Fruit fly (Drosophila melanogaster) whole organism, embryonic: ENCODE data around the gene CG8944.

ENCODE experiments used
- Ada2b ChIP-seq: fragments of 200-800 bp; sonication (Bioruptor generic); IDR thresholded peaks from 2 replicates; pipeline ENCODE4 v1.3.6; 2022; ENCODE audit warnings: missing biosample characterization, missing genetic modification characterization
- CG10147 ChIP-seq: fragments of 200-800 bp; sonication (Bioruptor generic); optimal IDR thresholded peaks from 2 replicates; lab custom pipeline; 2019; ENCODE audit warnings: missing biosample characterization, mild to moderate bottlenecking, missing genetic modification characterization, moderate library complexity
- CG10274 ChIP-seq: fragments of 200-800 bp; sonication (Bioruptor generic); optimal IDR thresholded peaks from 3 replicates; lab custom pipeline; 2017; ENCODE audit warnings: missing biosample characterization, mild to moderate bottlenecking, missing genetic modification characterization
- CG11723 ChIP-seq: fragments of 200-800 bp; sonication (Bioruptor generic); optimal IDR thresholded peaks from 2 replicates; lab custom pipeline; 2017; ENCODE audit warnings: missing biosample characterization, mild to moderate bottlenecking, missing genetic modification characterization
- CG12236 ChIP-seq: fragments of 200-800 bp; sonication (Bioruptor generic); optimal IDR thresholded peaks from 2 replicates; lab custom pipeline; 2016; ENCODE audit warnings: missing biosample characterization, missing genetic modification characterization
- CG1233 ChIP-seq: fragments of 200-800 bp; sonication (Bioruptor generic); optimal IDR thresholded peaks from 4 replicates; lab custom pipeline; 2018; ENCODE audit warnings: missing biosample characterization, mild to moderate bottlenecking, missing genetic modification characterization
- CG12942 ChIP-seq: fragments of 200-800 bp; sonication (Bioruptor generic); optimal IDR thresholded peaks from 3 replicates; lab custom pipeline; 2016; ENCODE audit warnings: missing biosample characterization, missing genetic modification characterization
- CG17186 ChIP-seq: fragments of 200-800 bp; sonication (Bioruptor generic); optimal IDR thresholded peaks from 3 replicates; lab custom pipeline; 2017; ENCODE audit warnings: missing biosample characterization, missing genetic modification reagents, missing genetic modification characterization
- CG17359 ChIP-seq: fragments of 200-800 bp; sonication (Bioruptor generic); optimal IDR thresholded peaks from 3 replicates; lab custom pipeline; 2018; ENCODE audit warnings: missing biosample characterization, mild to moderate bottlenecking, missing genetic modification characterization, moderate library complexity
- CG17612 ChIP-seq: fragments of 200-800 bp; sonication (Bioruptor generic); IDR thresholded peaks from 2 replicates; pipeline ENCODE4 v1.3.6; 2022; ENCODE audit warnings: missing biosample characterization, missing genetic modification characterization
- CG1832 ChIP-seq: fragments of 200-800 bp; sonication (Bioruptor generic); optimal IDR thresholded peaks from 2 replicates; lab custom pipeline; 2017; ENCODE audit warnings: missing biosample characterization, mild to moderate bottlenecking, missing genetic modification characterization, inconsistent platforms
- CG2116 ChIP-seq: fragments of 200-800 bp; sonication (Bioruptor generic); optimal IDR thresholded peaks from 3 replicates; lab custom pipeline; 2018; ENCODE audit warnings: missing biosample characterization, mild to moderate bottlenecking, missing genetic modification characterization
- CG3281 ChIP-seq: fragments of 200-800 bp; sonication (Bioruptor generic); optimal IDR thresholded peaks from 3 replicates; lab custom pipeline; 2017; ENCODE audit warnings: missing biosample characterization, mild to moderate bottlenecking, missing genetic modification characterization
- CG3838 ChIP-seq: fragments of 200-800 bp; sonication (Bioruptor generic); optimal IDR thresholded peaks from 3 replicates; lab custom pipeline; 2016; ENCODE audit warnings: missing biosample characterization, missing genetic modification characterization
- CG4617 ChIP-seq: fragments of 200-800 bp; sonication (Bioruptor generic); optimal IDR thresholded peaks from 3 replicates; lab custom pipeline; 2016; ENCODE audit warnings: missing biosample characterization, missing genetic modification characterization, borderline replicate concordance
- CG6791 ChIP-seq: fragments of 200-800 bp; sonication (Bioruptor generic); IDR thresholded peaks from 3 replicates; pipeline ENCODE4 v1.3.6; 2022; ENCODE audit warnings: missing biosample characterization, missing genetic modification characterization; ENCODE audit not compliant: partially characterized antibody
- CG7556 ChIP-seq: fragments of 200-800 bp; sonication (Bioruptor generic); optimal IDR thresholded peaks from 2 replicates; lab custom pipeline; 2017; ENCODE audit warnings: missing biosample characterization, mild to moderate bottlenecking, missing genetic modification characterization
- CG8924 ChIP-seq: fragments of 200-800 bp; optimal IDR thresholded peaks from 3 replicates; lab custom pipeline; 2019; ENCODE audit warnings: missing biosample characterization, mild to moderate bottlenecking, missing genetic modification characterization, moderate library complexity
- CG9727 ChIP-seq: fragments of 200-800 bp; sonication (Bioruptor generic); optimal IDR thresholded peaks from 3 replicates; lab custom pipeline; 2017; ENCODE audit warnings: missing biosample characterization, mild to moderate bottlenecking, missing genetic modification characterization
- CG9876 ChIP-seq: fragments of 200-800 bp; sonication (Bioruptor generic); optimal IDR thresholded peaks from 2 replicates; lab custom pipeline; 2016; ENCODE audit warnings: missing biosample characterization, missing genetic modification characterization
- CHES-1-like ChIP-seq: fragments of 200-800 bp; sonication (Bioruptor generic); optimal IDR thresholded peaks from 2 replicates; lab custom pipeline; 2016; ENCODE audit warnings: missing biosample characterization, missing genetic modification characterization
- D19A ChIP-seq: fragments of 200-800 bp; optimal IDR thresholded peaks from 3 replicates; lab custom pipeline; 2019; ENCODE audit warnings: missing biosample characterization, mild to moderate bottlenecking, missing genetic modification characterization, moderate library complexity
- Dad ChIP-seq: fragments of 200-800 bp; sonication (Bioruptor generic); optimal IDR thresholded peaks from 3 replicates; lab custom pipeline; 2016; ENCODE audit warnings: missing biosample characterization, missing genetic modification characterization
- Dip3 ChIP-seq: fragments of 200-800 bp; sonication (Bioruptor generic); optimal IDR thresholded peaks from 3 replicates; lab custom pipeline; 2016; ENCODE audit warnings: missing biosample characterization, missing genetic modification characterization
- Dll ChIP-seq: fragments of 200-800 bp; sonication (Bioruptor generic); IDR thresholded peaks from 4 replicates; pipeline ENCODE4 v1.3.6; 2022; ENCODE audit warnings: missing biosample characterization, missing genetic modification characterization; ENCODE audit not compliant: partially characterized antibody
- Doc3 ChIP-seq: fragments of 200-800 bp; sonication (Bioruptor generic); IDR thresholded peaks from 3 replicates; pipeline ENCODE4 v1.3.6; 2022; ENCODE audit warnings: missing biosample characterization, missing genetic modification characterization; ENCODE audit not compliant: partially characterized antibody
- Ets97D ChIP-seq: fragments of 200-800 bp; sonication (Bioruptor generic); optimal IDR thresholded peaks from 3 replicates; lab custom pipeline; 2016; ENCODE audit warnings: missing biosample characterization, missing genetic modification characterization
- Hey ChIP-seq: fragments of 200-800 bp; sonication (Bioruptor generic); optimal IDR thresholded peaks from 3 replicates; lab custom pipeline; 2018; ENCODE audit warnings: missing biosample characterization, mild to moderate bottlenecking, missing genetic modification characterization
- MBD-R2 ChIP-seq: fragments of 200-800 bp; sonication (Bioruptor generic); IDR thresholded peaks from 2 replicates; pipeline ENCODE4 v1.3.6; 2022; ENCODE audit warnings: missing biosample characterization, missing genetic modification characterization
- Mes4 ChIP-seq: fragments of 200-800 bp; sonication (Bioruptor generic); optimal IDR thresholded peaks from 2 replicates; lab custom pipeline; 2016; ENCODE audit warnings: missing biosample characterization, missing genetic modification characterization
- NK7.1 ChIP-seq: fragments of 200-800 bp; sonication (Bioruptor generic); optimal IDR thresholded peaks from 3 replicates; lab custom pipeline; 2016; ENCODE audit warnings: missing biosample characterization, missing genetic modification characterization
- Nf-YC ChIP-seq: fragments of 200-800 bp; optimal IDR thresholded peaks from 3 replicates; lab custom pipeline; 2019; ENCODE audit warnings: missing biosample characterization, mild to moderate bottlenecking, missing genetic modification characterization, moderate library complexity
- ara ChIP-seq: fragments of 200-800 bp; sonication (Bioruptor generic); IDR thresholded peaks from 2 replicates; pipeline ENCODE4 v1.3.6; 2022; ENCODE audit warnings: missing biosample characterization, missing genetic modification characterization
- chinmo ChIP-seq: fragments of 200-800 bp; sonication (Bioruptor generic); IDR thresholded peaks from 4 replicates; pipeline ENCODE4 v1.3.6; 2022; ENCODE audit warnings: missing biosample characterization, missing genetic modification characterization; ENCODE audit not compliant: partially characterized antibody
- disco-r ChIP-seq: fragments of 200-800 bp; sonication (Bioruptor generic); optimal IDR thresholded peaks from 2 replicates; lab custom pipeline; 2016; ENCODE audit warnings: missing biosample characterization, missing genetic modification characterization
- dmrt11E ChIP-seq: fragments of 200-800 bp; sonication (Bioruptor generic); optimal IDR thresholded peaks from 3 replicates; lab custom pipeline; 2018; ENCODE audit warnings: missing biosample characterization, mild to moderate bottlenecking, missing genetic modification characterization, moderate library complexity
- esg ChIP-seq: fragments of 200-800 bp; sonication (Bioruptor generic); conservative IDR thresholded peaks from 2 replicates; pipeline ENCODE4 v1.3.6; 2022; ENCODE audit warnings: missing biosample characterization, missing genetic modification characterization
- fd96Cb ChIP-seq: fragments of 200-800 bp; sonication (Bioruptor generic); optimal IDR thresholded peaks from 2 replicates; lab custom pipeline; 2018; ENCODE audit warnings: missing biosample characterization, mild to moderate bottlenecking, missing genetic modification characterization, moderate library complexity
- gcm2 ChIP-seq: fragments of 200-800 bp; sonication (Bioruptor generic); optimal IDR thresholded peaks from 2 replicates; lab custom pipeline; 2016; ENCODE audit warnings: missing biosample characterization, missing genetic modification characterization
- ind ChIP-seq: fragments of 200-800 bp; sonication (Bioruptor generic); optimal IDR thresholded peaks from 3 replicates; lab custom pipeline; 2016; ENCODE audit warnings: missing biosample characterization, missing genetic modification characterization
- insv ChIP-seq, 2 experiments: fragments of 200-800 bp; sonication (Bioruptor generic); optimal IDR thresholded peaks; 3 replicates each; lab custom pipeline; 2016 to 2018; ENCODE audit warnings: missing biosample characterization in 2 of 2, missing genetic modification characterization in 2 of 2
- knrl ChIP-seq: fragments of 200-800 bp; sonication (Bioruptor generic); IDR thresholded peaks from 3 replicates; pipeline ENCODE4 v1.3.6; 2022; ENCODE audit warnings: missing biosample characterization, missing genetic modification characterization; ENCODE audit not compliant: partially characterized antibody
- lbe ChIP-seq: fragments of 200-800 bp; sonication (Bioruptor generic); optimal IDR thresholded peaks from 2 replicates; lab custom pipeline; 2016; ENCODE audit warnings: missing biosample characterization, mild to moderate bottlenecking, missing genetic modification characterization
- nerfin-2 ChIP-seq: fragments of 200-800 bp; sonication (Bioruptor generic); IDR thresholded peaks from 2 replicates; pipeline ENCODE4 v1.3.6; 2022; ENCODE audit warnings: missing biosample characterization, missing genetic modification characterization; ENCODE audit not compliant: partially characterized antibody
- pb ChIP-seq: fragments of 200-800 bp; sonication (Bioruptor generic); optimal IDR thresholded peaks from 3 replicates; lab custom pipeline; 2016; ENCODE audit warnings: missing biosample characterization, missing genetic modification characterization
- ranshi ChIP-seq: fragments of 200-800 bp; sonication (Bioruptor generic); IDR thresholded peaks from 2 replicates; pipeline ENCODE4 v1.3.6; 2022; ENCODE audit warnings: missing biosample characterization, missing genetic modification characterization
- row ChIP-seq: fragments of 200-800 bp; sonication (Bioruptor generic); IDR thresholded peaks from 3 replicates; pipeline ENCODE4 v1.3.6; 2022; ENCODE audit warnings: missing biosample characterization, missing genetic modification characterization
- schlank ChIP-seq: fragments of 200-800 bp; sonication (Bioruptor generic); optimal IDR thresholded peaks from 2 replicates; lab custom pipeline; 2018; ENCODE audit warnings: missing biosample characterization, mild to moderate bottlenecking, missing genetic modification characterization
- sens ChIP-seq: fragments of 200-800 bp; sonication (Bioruptor generic); peaks from one replicate; lab custom pipeline; 2016; ENCODE audit warnings: missing biosample characterization, missing genetic modification characterization
- zen ChIP-seq: fragments of 200-800 bp; sonication (Bioruptor generic); optimal IDR thresholded peaks from 3 replicates; lab custom pipeline; 2018; ENCODE audit warnings: missing biosample characterization, mild to moderate bottlenecking, missing genetic modification characterization, moderate library complexity

CG8944 gene

DNA sequence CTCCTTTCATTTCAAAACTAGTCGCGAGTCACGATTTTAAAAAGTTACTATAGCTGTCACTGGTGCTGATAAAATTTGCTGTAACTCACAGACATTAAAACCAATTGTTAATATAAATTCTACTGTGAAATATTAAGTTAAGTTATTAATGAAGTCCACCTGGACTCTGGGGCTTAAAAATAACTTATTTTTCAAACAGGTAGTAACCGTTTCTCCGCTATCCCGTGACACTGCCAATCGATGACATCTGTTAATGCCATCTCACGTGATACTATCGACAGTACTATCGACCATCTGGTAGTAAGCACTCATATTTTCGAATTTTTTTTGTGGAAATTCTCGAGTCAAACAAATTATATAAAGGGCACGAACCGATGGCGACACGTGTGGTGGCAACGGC is 12.0 kb downstream of the CG8944 start, which contains the start of the genes CG12379 and MagR (continued):
- TF ChIP-seq CG10147 (GFP tag; lab: Kevin White, UChicago) (peak; percentile 69), CG17612 (GFP tag; lab: Robert Waterston, UW) (no peak), NK7.1 (GFP tag; lab: Kevin White, UChicago) (peak; percentile 27), ranshi (GFP tag; lab: Robert Waterston, UW) (0 out of 2 replicates have a peak, but pooled peaks have one; percentile 31), insv (GFP tag; optimal IDR thresholded peaks at IDR 0.05; lab: Kevin White, UChicago) (peak in 1 of 2 experiments; percentile 48), Dll (GFP tag; lab: Robert Waterston, UW) (peak; percentile 80), zen (peak; percentile 50), CG9727 (GFP tag; lab: Kevin White, UChicago) (peak; percentile 64), CG3838 (no peak), Ada2b (GFP tag; lab: Robert Waterston, UW) (0 out of 2 replicates have a peak, but pooled peaks have one; percentile 9), Dad (GFP tag; lab: Kevin White, UChicago) (peak; percentile 48), D19A (tag; lab: Kevin White, UChicago) (peak; percentile 17), fd96Cb (tag; lab: Kevin White, UChicago) (peak; percentile 4), pb (GFP tag; lab: Kevin White, UChicago) (no peak), lbe (no peak), esg (GFP tag; lab: Robert Waterston, UW) (peak; percentile 51; the same call in 1 of the 2 replicates), row (GFP tag; lab: Robert Waterston, UW) (peak; percentile 95), Ets97D (peak; percentile 30), schlank (peak; percentile 29), CG11723 (GFP tag; lab: Kevin White, UChicago) (no peak), ara (GFP tag; lab: Robert Waterston, UW) (0 out of 2 replicates have a peak, but pooled peaks have one; percentile 38), sens (GFP tag; lab: Kevin White, UChicago) (peak; percentile 93), CG17186 (GFP tag; lab: Kevin White, UChicago) (peak; percentile 7), CG12942 (GFP tag; lab: Kevin White, UChicago) (peak; percentile 3), MBD-R2 (GFP tag; lab: Robert Waterston, UW) (peak; percentile 48; the same call in 1 of the 2 replicates), CG6791 (peak; percentile 67; the same call in 2 of the 3 replicates), CG17359 (tag; lab: Kevin White, UChicago) (peak; percentile 27), CG2116 (GFP tag; lab: Kevin White, UChicago) (peak; percentile 79), Dip3 (GFP tag; lab: Kevin White, UChicago) (peak; percentile 34), ind (peak; percentile 62), CG12236 (GFP tag; lab: Kevin White, UChicago) (peak; percentile 2), CG4617 (peak; percentile 42), Doc3 (peak; percentile 78), gcm2 (GFP tag; lab: Kevin White, UChicago) (peak; percentile 5), disco-r (GFP tag; lab: Kevin White, UChicago) (peak; percentile 18), CG7556 (GFP tag; lab: Kevin White, UChicago) (no peak), CG1832 (GFP tag; lab: Kevin White, UChicago) (no peak), CG8924 (tag; lab: Kevin White, UChicago) (peak; percentile 48), nerfin-2 (GFP tag; lab: Robert Waterston, UW) (peak; percentile 62), CG3281 (no peak), CG1233 (GFP tag; lab: Kevin White, UChicago) (peak; percentile 46), Nf-YC (peak; percentile 72), dmrt11E (tag; lab: Kevin White, UChicago) (peak; percentile 47), Mes4 (GFP tag; lab: Kevin White, UChicago) (peak; percentile 25), CG10274 (GFP tag; lab: Kevin White, UChicago) (peak; percentile 4), CG9876 (GFP tag; lab: Kevin White, UChicago) (peak; percentile 47), CHES-1-like (peak; percentile 48), knrl (peak; percentile 86), chinmo (GFP tag; lab: Robert Waterston, UW) (0 out of 4 replicates have a peak, but pooled peaks have one; percentile 67), Hey (tag; lab: Kevin White, UChicago) (no peak)
